Fruit fly (Drosophila melanogaster): ENCODE results near the gene CG31751.

CG31751 gene

dm6 chr2L:18705617-18706046 is 28.6 kb downstream of the CG31751 start, which contains the start of gene Jwa (continued):
- TF ChIP-seq CG4820 (GFP tag; optimal IDR thresholded peaks at IDR 0.05) (peak; percentile 74), CG30403 (GFP tag; optimal IDR thresholded peaks at IDR 0.05) (peak; percentile 97), CG7271 (tag; optimal IDR thresholded peaks at IDR 0.05) (peak; percentile 63), kni (GFP tag; optimal IDR thresholded peaks at IDR 0.05) (peak; percentile 30), CG8478 (optimal IDR thresholded peaks at IDR 0.05) (no peak), Bgb (GFP tag; IDR thresholded peaks at IDR 0.05; ENCODE audit: partially characterized antibody) (peak; percentile 98), al (GFP tag; IDR thresholded peaks at IDR 0.05) (peak; percentile 96), ssp (GFP tag; IDR thresholded peaks at IDR 0.05) (peak; percentile 83), Dip3 (GFP tag; optimal IDR thresholded peaks at IDR 0.05) (peak; percentile 94), Hr51 (GFP tag; optimal IDR thresholded peaks at IDR 0.05) (peak; percentile 86 to 90), H2.0 (GFP tag; IDR thresholded peaks at IDR 0.05) (peak; percentile 92), sima (GFP tag; optimal IDR thresholded peaks at IDR 0.05) (peak; percentile 56), CG11695 (GFP tag; IDR thresholded peaks at IDR 0.05) (peak; percentile 90), kah (GFP tag; optimal IDR thresholded peaks at IDR 0.05) (no peak), CG12744 (GFP tag; optimal IDR thresholded peaks at IDR 0.05) (peak; percentile 87), sd (tag; optimal IDR thresholded peaks at IDR 0.05) (peak; percentile 85), abd-A (tag; optimal IDR thresholded peaks at IDR 0.05) (no peak), emc (GFP tag; optimal IDR thresholded peaks at IDR 0.05) (peak; percentile 62), CG12391 (tag; optimal IDR thresholded peaks at IDR 0.05) (peak; percentile 98), CG4328 (GFP tag; optimal IDR thresholded peaks at IDR 0.05) (peak; percentile 66), slp2 (GFP tag; optimal IDR thresholded peaks at IDR 0.05) (peak; percentile 92), MESR4 (GFP tag; optimal IDR thresholded peaks at IDR 0.05) (peak; percentile 87), Nf-YB (GFP tag; optimal IDR thresholded peaks at IDR 0.05) (peak; percentile 80), Rx (GFP tag; IDR thresholded peaks at IDR 0.05) (peak; percentile 81), CG1233 (GFP tag; optimal IDR thresholded peaks at IDR 0.05) (peak; percentile 62), CG12219 (GFP tag; optimal IDR thresholded peaks at IDR 0.05) (peak; percentile 86), Hr78 (GFP tag; optimal IDR thresholded peaks at IDR 0.05) (no peak), gro (GFP tag; optimal IDR thresholded peaks at IDR 0.05) (peak; percentile 88), CG32772 (GFP tag; IDR thresholded peaks at IDR 0.05) (peak; percentile 88), CG17186 (GFP tag; optimal IDR thresholded peaks at IDR 0.05) (peak; percentile 36), Rfx (GFP tag; IDR thresholded peaks at IDR 0.05) (peak; percentile 94), CG7745 (tag; optimal IDR thresholded peaks at IDR 0.05) (no peak), CG30020 (tag; optimal IDR thresholded peaks at IDR 0.05) (peak; percentile 85), Max (GFP tag; optimal IDR thresholded peaks at IDR 0.05) (peak; percentile 81), CG16863 (GFP tag; optimal IDR thresholded peaks at IDR 0.05) (peak; percentile 84), pzg (GFP tag; optimal IDR thresholded peaks at IDR 0.05) (peak; percentile 70), maf-S (GFP tag; optimal IDR thresholded peaks at IDR 0.05) (peak; percentile 92), CG9609 (GFP tag; optimal IDR thresholded peaks at IDR 0.05) (peak; percentile 95), CG4360 (GFP tag; IDR thresholded peaks at IDR 0.05) (no peak; the same call in 1 of the 2 replicates), CG12155 (GFP tag; optimal IDR thresholded peaks at IDR 0.05) (peak; percentile 97), p53 (GFP tag; optimal IDR thresholded peaks at IDR 0.05) (peak; percentile 40), CG17802 (tag; optimal IDR thresholded peaks at IDR 0.05) (peak; percentile 47), D19A (tag; optimal IDR thresholded peaks at IDR 0.05) (peak; percentile 59), lmd (GFP tag; IDR thresholded peaks at IDR 0.05) (peak; percentile 91), CG13624 (GFP tag; optimal IDR thresholded peaks at IDR 0.05) (peak; percentile 87), hbn (GFP tag; IDR thresholded peaks at IDR 0.05; ENCODE audit: partially characterized antibody) (peak; percentile 100), CG2120 (GFP tag; optimal IDR thresholded peaks at IDR 0.05) (peak; percentile 99), grn (GFP tag; optimal IDR thresholded peaks at IDR 0.05) (peak; percentile 40), CG1603 (tag; optimal IDR thresholded peaks at IDR 0.05) (peak; percentile 95), CG34376 (GFP tag; optimal IDR thresholded peaks at IDR 0.05) (peak; percentile 87), CG11504 (tag; optimal IDR thresholded peaks at IDR 0.05) (peak; percentile 82)

Measured in whole organism, embryonic.